Worm (Caenorhabditis elegans): ENCODE results near the gene Y17D7B.10.

Gene Y17D7B.10

DNA sequence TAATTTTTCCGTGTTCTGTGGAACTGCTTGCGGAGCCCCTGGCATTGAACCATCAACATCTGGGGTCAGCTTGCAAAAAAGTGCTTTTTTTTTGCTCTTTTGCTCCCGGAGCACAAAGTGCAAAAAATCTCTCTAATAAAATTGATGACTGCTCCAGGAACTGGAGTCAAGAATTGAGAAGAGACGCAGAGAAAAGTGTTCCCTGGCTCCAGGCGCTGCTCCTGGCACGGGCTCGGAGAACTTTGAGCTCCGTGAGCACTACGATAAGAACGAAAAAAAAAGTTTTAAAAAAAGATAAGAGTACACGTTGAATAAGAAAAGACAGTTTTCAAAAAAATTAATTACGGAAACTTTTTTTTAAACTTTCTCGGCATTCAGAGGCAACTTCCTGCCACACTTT is 769 bp upstream of the Y17D7B.10 start:
- TF ChIP-seq fos-1 (tag; optimal IDR thresholded peaks at IDR 0.05): no peak
- TF ChIP-seq nhr-11 (tag; optimal IDR thresholded peaks at IDR 0.05): no peak
- TF ChIP-seq dsc-1 (tag; optimal IDR thresholded peaks at IDR 0.05): peak; percentile 31

DNA sequence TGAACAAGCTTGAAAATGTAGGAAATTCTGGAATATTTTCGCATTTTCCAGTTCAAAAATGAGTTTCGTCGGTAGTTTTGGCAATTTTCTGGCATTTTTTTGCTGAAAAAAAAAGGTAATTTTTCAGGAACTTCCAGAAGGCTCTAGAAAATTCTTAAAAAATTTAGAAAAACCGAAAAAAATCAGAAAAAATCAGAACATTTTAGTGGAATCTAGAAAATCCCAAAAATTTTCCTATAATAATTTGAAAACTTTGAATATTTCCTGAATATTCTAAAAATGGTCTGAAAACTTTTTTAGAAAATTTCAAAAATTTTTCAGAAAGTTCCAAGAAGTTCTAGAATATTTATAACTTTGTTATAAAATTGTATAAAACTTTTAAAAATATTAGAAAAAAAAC is 3.2 kb downstream of the Y17D7B.10 start, which contains the start of gene Y17D7B.3:
TSS of gene Y17D7B.3 (minus strand) at position 101 of the 400 bp plus-strand sequence.
- TF ChIP-seq nhr-90 (tag; optimal IDR thresholded peaks at IDR 0.05; ENCODE audit: poor library complexity) (no peak), hlh-17 (GFP tag; optimal IDR thresholded peaks at IDR 0.05; ENCODE audit: borderline replicate concordance) (no peak), lin-39 (tag; optimal IDR thresholded peaks at IDR 0.05) (no peak), F16B12.6 (tag; optimal IDR thresholded peaks at IDR 0.05) (no peak), C04F5.9 (tag; optimal IDR thresholded peaks at IDR 0.05) (no peak), mdl-1 (tag; optimal IDR thresholded peaks at IDR 0.05) (no peak), unc-98 (GFP tag; IDR thresholded peaks at IDR 0.05) (no peak), nhr-77 (tag; optimal IDR thresholded peaks at IDR 0.05) (no peak), egl-13 (tag; optimal IDR thresholded peaks at IDR 0.05) (no peak), lsy-2 (tag; optimal IDR thresholded peaks at IDR 0.05) (no peak)

DNA sequence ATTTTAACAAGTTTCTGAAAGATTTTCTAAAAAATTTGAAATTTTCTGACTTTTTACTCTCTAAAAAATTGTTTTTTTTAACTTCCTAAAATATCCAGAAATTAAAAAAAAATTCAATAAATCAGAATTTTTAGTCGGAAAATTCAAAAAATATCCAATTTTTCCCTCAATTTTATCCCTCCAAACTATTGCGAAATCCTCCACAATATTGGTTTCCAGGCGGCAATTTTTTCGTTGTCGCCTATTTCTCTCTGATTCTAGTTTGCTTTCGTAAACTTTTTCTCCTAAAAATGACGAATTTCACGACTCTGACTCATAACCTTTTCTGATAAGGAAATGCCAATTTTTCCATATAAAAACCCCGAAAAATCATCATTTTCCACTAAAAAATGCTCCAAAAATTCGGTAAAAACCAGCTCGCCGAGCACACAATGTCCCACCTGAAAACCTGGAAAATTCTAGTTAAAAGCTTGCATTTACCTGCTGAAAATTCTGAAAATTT is 4.0 kb downstream of the Y17D7B.10 start, which contains the start of gene Y17D7B.2:
TSS of gene Y17D7B.2 (plus strand) at position 323 of the 502 bp plus-strand sequence.
- TF ChIP-seq zip-4 (GFP tag; optimal IDR thresholded peaks at IDR 0.05) (peak; percentile 36), nhr-84 (tag; optimal IDR thresholded peaks at IDR 0.05) (no peak)

DNA sequence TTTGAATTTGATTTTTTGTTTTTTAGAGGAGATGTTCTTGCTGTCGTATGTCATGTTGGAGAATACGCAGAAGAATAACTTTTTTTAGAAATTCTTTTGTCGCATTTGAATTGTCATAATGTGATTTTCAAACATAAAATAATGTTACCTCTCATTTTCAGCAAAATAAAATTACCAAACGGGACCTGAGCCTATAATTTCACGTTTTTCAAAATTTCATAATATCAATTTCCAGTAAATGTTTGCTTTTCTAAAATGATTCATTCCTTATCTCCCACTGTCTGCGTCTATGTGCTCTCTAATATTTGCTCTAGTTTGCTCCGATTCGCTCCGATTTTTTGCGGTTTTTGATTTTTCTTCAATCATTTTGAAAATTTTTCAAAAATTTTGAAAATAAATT is 7.1 kb downstream of the Y17D7B.10 start, which contains the start of gene nhr-231:
TSS of gene nhr-231 (plus strand) at position 301 of the 400 bp plus-strand sequence.
- no peak for TF ChIP-seq mef-2 (tag; optimal IDR thresholded peaks at IDR 0.05)
- TF ChIP-seq nhr-84 (tag; optimal IDR thresholded peaks at IDR 0.05): no peak
- TF ChIP-seq C16A3.4 (tag; optimal IDR thresholded peaks at IDR 0.05): no peak
- no peak for TF ChIP-seq fkh-8 (tag; optimal IDR thresholded peaks at IDR 0.05)
- TF ChIP-seq nhr-77 (tag; optimal IDR thresholded peaks at IDR 0.05): no peak
- no peak for TF ChIP-seq egl-13 (tag; optimal IDR thresholded peaks at IDR 0.05)
- TF ChIP-seq nhr-90 (tag; optimal IDR thresholded peaks at IDR 0.05; ENCODE audit: poor library complexity): no peak
- TF ChIP-seq egl-27 (tag; optimal IDR thresholded peaks at IDR 0.05): no peak
- TF ChIP-seq nhr-28 (tag; optimal IDR thresholded peaks at IDR 0.05): no peak
- no peak for TF ChIP-seq ceh-82 (tag; optimal IDR thresholded peaks at IDR 0.05)
- no peak for TF ChIP-seq sptf-1 (tag; optimal IDR thresholded peaks at IDR 0.05)
- TF ChIP-seq fkh-4 (tag; optimal IDR thresholded peaks at IDR 0.05; ENCODE audit: borderline replicate concordance): no peak
- TF ChIP-seq dsc-1 (tag; optimal IDR thresholded peaks at IDR 0.05): no peak
- no peak for TF ChIP-seq grh-1 (GFP tag; IDR thresholded peaks at IDR 0.05)
- TF ChIP-seq unc-86 (tag; optimal IDR thresholded peaks at IDR 0.05): no peak
- no peak for TF ChIP-seq nhr-19 (GFP tag; conservative IDR thresholded peaks at IDR 0.05)

DNA sequence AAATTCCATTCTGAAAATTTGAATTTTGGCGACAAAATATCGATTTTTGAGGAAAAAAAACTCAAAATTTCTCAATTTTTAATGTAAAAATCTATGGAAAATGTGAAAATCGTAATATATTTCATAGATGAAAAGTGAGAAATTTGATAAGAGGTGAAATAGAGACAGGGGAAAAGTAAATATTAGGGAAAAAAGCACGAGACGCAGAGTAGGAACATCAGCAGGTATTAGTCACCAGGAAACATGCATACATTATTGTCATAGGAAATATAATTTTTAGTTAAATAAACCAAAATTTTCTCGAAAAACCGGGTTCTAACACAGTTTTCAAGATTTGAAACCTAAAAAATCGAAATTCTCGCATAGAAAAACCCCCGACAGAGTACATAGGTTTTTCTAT is 17.3 kb downstream of the Y17D7B.10 start, which contains the start of gene nhr-170:
TSS of gene nhr-170 (minus strand) at position 16 of the 400 bp plus-strand sequence.
- no peak for TF ChIP-seq ceh-88 (GFP tag; IDR thresholded peaks at IDR 0.05)
- no peak for TF ChIP-seq sptf-1 (tag; optimal IDR thresholded peaks at IDR 0.05)
- no peak for TF ChIP-seq skn-1 (tag; optimal IDR thresholded peaks at IDR 0.05)
- TF ChIP-seq zag-1 (tag; optimal IDR thresholded peaks at IDR 0.05): no peak
- no peak for TF ChIP-seq ztf-11 (tag; optimal IDR thresholded peaks at IDR 0.05)
- TF ChIP-seq nhr-237 (tag; optimal IDR thresholded peaks at IDR 0.05): no peak
- no peak for TF ChIP-seq hlh-4 (tag; optimal IDR thresholded peaks at IDR 0.05)
- no peak for TF ChIP-seq nhr-71 (tag; optimal IDR thresholded peaks at IDR 0.05)
- no peak for TF ChIP-seq nhr-12 (tag; optimal IDR thresholded peaks at IDR 0.05)
- no peak for TF ChIP-seq tbx-2 (tag; optimal IDR thresholded peaks at IDR 0.05)
- no peak for TF ChIP-seq fkh-8 (tag; optimal IDR thresholded peaks at IDR 0.05)
- TF ChIP-seq C34B4.2 (tag; optimal IDR thresholded peaks at IDR 0.05): no peak
